Fruit fly (Drosophila melanogaster) whole organism: ENCODE data around the gene CG34348.

Experiments used
- CG8478 ChIP-seq: fragments of >200 bp; optimal IDR thresholded peaks from 2 replicates; lab custom pipeline; 2018; ENCODE audit warnings: inconsistent platforms
- Dll ChIP-seq: fragments of >200 bp; optimal IDR thresholded peaks from 2 replicates; lab custom pipeline; 2017
- EcR ChIP-seq, 2 experiments: fragments of >200 bp; optimal IDR thresholded peaks; 2 replicates each; lab custom pipeline; 2017; ENCODE audit warnings: missing biosample characterization in 2 of 2, missing genetic modification characterization in 2 of 2, missing genetic modification reagents in 2 of 2
- pan ChIP-seq: fragments of >200 bp; optimal IDR thresholded peaks from 2 replicates; lab custom pipeline; 2017
- psq ChIP-seq: fragments of >200 bp; optimal IDR thresholded peaks from 2 replicates; lab custom pipeline; 2017
- usp ChIP-seq: fragments of >200 bp; optimal IDR thresholded peaks from 2 replicates; lab custom pipeline; 2017; ENCODE audit warnings: missing biosample characterization, missing genetic modification characterization, mixed read lengths

Gene CG34348

DNA sequence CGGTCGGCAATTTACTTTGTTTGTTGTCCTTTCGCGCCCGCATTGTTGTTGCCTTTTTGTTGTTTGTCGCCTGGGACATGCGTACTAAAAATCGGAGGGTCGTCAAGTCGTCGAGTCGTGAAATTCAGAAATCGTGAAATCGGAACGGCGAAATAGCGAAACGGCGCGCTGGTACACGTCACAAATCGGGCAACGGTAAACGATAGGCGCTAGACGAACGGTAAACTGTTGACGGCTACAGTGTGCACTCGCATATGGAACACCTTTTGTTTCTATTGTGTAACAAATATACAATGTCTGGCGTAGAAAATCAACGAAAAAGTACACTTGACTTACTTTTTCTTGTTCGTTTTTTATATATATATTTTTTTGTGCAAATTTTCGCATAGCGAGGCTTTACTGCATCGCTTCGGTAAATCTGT, 44.4 kb downstream of the CG34348 start:
- no peak for TF ChIP-seq Dll
- TF ChIP-seq psq (lab: Kevin White, UChicago), result no peak
- TF ChIP-seq EcR (GFP tag; optimal IDR thresholded peaks at IDR 0.05; lab: Kevin White, UChicago), result no peak
- TF ChIP-seq CG8478 (lab: Kevin White, UChicago), result no peak
- no peak for TF ChIP-seq usp (GFP tag; lab: Kevin White, UChicago)
- TF ChIP-seq pan (lab: Kevin White, UChicago), result no peak

DNA sequence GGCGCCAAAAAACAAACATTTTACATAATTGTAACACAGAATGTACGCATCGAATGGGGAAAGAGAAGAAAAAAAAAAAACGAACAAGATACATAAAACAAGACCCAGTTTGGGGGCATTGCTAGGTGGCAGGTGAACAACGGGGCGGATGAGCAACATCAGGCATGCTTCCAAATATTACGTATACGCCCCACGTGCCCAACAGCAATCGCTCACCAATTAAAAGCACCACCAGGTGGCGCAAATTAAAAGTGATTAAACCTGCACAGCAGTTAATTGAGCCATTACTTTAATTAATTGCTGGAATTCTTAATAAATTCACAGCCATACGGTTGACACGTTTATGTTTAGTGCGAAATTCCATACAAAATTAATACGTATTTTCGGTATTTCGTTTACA, 45.8 kb downstream of the CG34348 start:
- TF ChIP-seq Dll (no peak), CG8478 (lab: Kevin White, UChicago) (no peak), EcR (GFP tag; optimal IDR thresholded peaks at IDR 0.05; lab: Kevin White, UChicago) (no peak), psq (lab: Kevin White, UChicago) (no peak), pan (lab: Kevin White, UChicago) (no peak), usp (GFP tag; lab: Kevin White, UChicago) (no peak)

DNA sequence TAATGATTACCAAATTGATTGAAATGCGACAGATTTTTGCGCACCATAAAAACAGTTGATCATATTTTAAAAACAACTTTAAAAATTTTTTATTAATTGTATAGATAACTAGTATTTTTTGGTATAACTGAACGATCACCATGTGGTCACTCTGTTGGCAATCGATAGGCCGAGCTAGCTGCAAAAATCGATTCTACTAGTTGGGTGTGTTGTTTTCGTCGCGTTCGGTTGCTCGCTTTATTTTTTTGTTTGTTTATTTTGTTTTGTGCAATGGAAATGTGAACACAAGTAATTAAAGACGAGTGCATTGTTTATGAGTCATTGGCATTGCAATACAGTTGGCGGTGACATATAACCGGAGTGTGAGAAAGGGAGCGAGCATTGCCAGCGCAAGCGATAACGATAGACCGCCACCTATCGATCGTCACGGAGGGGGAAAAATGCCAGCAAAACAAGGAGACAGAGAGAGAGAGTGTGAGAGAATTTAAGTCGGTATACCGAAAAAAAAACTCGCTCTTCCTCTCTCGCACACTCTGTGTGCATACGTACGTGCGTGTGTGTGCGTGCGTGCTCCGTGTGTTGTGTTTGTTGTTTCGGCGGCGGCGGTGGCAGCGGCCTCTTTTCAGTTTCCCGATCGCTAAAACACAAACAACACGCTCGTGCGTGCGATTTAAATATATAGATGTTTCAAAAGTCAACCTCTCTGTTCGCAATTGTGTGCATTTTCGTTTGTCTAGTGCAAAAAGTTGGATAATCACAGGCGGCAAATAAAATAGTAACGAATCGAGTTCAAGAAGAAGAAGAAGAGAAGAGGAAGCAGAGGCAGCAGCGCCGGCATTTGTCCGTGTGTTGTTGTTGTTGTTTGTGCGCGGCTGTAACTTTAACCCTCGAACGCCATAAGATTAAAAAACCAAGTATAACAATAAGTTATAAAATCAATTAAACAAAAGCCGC, 50.1 kb downstream of the CG34348 start:
- TF ChIP-seq EcR (GFP tag; optimal IDR thresholded peaks at IDR 0.05; lab: Kevin White, UChicago), result no peak
- peak; percentile 81 for TF ChIP-seq Dll

DNA sequence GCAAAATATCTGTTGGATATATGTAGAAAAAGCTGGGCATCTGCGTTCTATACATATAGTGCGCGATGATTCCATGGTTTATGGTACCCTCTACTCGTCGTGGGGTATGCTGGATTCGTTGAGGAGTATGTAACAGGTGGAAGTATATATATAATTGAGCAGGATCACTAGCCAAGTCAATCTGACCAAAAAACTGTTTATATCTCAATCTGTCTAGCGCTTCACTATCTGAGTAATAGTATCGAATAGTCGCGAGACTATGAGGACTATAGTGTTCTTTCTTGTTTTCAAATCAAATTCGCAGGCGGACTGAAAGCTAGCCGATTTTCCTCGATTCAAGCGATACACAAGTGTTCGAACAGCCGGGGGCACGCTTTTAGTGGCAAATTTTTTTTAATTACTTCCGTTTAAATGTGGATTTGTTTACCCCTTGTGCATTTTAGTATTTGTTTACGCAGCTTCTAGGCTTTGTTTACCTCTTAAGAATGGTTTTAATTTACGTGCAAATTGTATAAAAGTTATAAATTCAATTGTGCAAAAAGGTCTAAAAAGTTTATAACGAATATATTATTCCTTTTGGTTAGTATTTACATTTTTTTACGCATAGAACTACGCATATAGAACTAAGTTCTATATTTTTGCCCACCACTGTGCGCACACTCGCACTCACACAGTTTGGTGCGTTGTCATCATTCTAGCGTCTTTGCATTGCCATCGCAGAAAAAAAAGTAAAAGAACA, 51.1 kb downstream of the CG34348 start:
- no peak for TF ChIP-seq Dll
- TF ChIP-seq pan (lab: Kevin White, UChicago), result no peak
- no peak for TF ChIP-seq EcR (GFP tag; optimal IDR thresholded peaks at IDR 0.05; lab: Kevin White, UChicago)
- no peak for TF ChIP-seq CG8478 (lab: Kevin White, UChicago)
- TF ChIP-seq psq (lab: Kevin White, UChicago), result no peak
- TF ChIP-seq usp (GFP tag; lab: Kevin White, UChicago), result no peak

DNA sequence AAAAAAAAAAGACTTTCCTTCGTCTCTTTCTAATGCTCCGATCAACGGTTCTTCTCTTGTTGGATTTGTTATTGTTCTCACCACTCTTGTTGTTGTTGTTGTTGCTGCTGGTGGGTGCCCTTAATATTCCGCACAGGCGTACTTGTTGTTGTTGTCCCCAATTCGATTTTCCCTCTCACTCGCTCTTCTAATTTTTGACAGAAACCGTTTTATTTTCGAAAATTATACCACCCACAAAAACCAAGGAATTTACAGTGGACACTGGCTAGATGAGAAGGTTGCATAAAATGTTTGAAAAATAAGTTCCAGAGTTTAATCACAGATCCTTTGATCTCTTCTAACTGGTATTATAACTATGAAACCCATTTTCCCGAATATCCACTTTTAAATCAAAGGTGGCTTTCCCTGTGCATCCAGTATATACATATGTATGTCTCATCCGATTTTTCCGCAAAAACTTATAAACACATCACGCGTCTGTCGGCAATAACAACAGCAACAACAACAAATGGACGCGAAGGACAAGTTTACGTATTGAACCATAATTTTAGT, 51.8 kb downstream of the CG34348 start:
- no peak for TF ChIP-seq pan (lab: Kevin White, UChicago)
- no peak for TF ChIP-seq psq (lab: Kevin White, UChicago)
- TF ChIP-seq EcR (GFP tag; optimal IDR thresholded peaks at IDR 0.05; lab: Kevin White, UChicago), result no peak
- no peak for TF ChIP-seq usp (GFP tag; lab: Kevin White, UChicago)
- TF ChIP-seq Dll, result no peak
- TF ChIP-seq CG8478 (lab: Kevin White, UChicago), result no peak

DNA sequence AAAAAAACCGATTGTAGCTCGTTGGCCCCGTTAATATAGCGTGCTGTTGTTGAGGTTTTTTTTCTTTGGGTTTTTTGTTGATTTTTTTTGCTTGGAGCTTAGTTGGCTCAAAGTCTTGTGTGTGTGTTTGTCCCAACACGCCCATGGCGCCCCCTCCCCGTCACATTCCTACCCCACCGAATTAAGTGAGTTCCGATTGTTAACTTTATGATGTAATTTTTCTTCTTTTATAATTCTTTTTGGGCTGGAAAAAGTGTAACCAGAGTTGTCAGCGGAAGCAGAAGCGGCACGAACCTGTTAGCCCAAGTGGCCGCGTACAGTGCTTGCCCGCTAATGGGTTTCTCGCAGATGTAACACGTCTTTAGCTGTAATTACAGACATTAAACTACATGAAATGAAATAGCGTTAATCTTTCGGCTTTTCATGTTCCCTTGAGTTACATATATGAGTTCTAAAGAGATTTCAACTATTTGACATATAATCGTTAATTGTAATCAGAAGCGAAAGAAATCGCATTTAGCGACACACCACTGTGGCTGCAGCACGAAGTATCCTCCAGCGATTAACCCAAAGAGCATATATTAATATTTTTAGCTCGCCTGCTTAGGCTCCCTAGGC, 53.4 kb downstream of the CG34348 start:
- TF ChIP-seq pan (lab: Kevin White, UChicago) (no peak), psq (lab: Kevin White, UChicago) (no peak), CG8478 (lab: Kevin White, UChicago) (no peak), usp (GFP tag; lab: Kevin White, UChicago) (no peak)
